Fruit fly (Drosophila melanogaster): ENCODE measurements around the gene CG4686.

Gene CG4686

DNA sequence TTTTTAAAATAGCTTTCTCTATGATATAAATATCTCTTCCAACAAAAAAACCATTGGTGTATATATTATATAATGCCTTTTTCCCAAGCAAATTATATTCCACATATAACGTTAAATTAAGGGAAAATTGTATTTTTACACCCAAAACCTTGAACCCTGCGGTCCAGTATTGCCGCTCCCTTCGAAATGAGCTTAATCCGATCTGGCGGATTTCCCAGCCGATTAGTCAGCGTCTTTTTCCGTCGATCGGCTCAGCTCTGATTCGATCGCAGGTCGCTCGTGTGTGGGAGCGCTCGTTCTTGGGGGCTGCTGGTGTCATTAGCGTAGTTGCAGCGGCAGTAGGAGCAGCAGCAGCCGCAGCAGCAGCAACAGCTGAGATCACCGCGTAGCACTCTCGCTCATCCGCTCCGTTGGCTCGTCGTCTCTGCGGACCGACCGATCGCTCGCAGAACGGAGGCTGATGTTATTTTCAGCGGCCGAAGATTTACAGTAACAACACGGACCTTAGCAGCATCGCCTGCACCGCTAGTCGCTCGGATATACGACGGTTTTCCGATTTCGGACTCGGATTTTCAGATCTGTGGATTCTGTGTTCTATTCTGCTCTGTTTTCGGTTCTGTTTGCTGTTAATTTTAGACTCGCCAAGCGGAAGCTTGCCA, 26.2 kb downstream of the CG4686 start, which contains the start of gene CG4733 (continued):
- TF ChIP-seq CG15479 (GFP tag; optimal IDR thresholded peaks at IDR 0.05): no peak
- no peak for TF ChIP-seq CG16863 (GFP tag; optimal IDR thresholded peaks at IDR 0.05)
- TF ChIP-seq CG12769 (tag; optimal IDR thresholded peaks at IDR 0.05): peak; percentile 79
- TF ChIP-seq slou (GFP tag; optimal IDR thresholded peaks at IDR 0.05): no peak
- TF ChIP-seq CG6813 (GFP tag; optimal IDR thresholded peaks at IDR 0.05): no peak
- TF ChIP-seq CG2129 (GFP tag; IDR thresholded peaks at IDR 0.05; ENCODE audit: partially characterized antibody): no peak
- TF ChIP-seq mirr (GFP tag; optimal IDR thresholded peaks at IDR 0.05): no peak
- TF ChIP-seq bigmax (GFP tag; optimal IDR thresholded peaks at IDR 0.05): no peak
- no peak for TF ChIP-seq ERR (GFP tag; optimal IDR thresholded peaks at IDR 0.05)
- TF ChIP-seq Eip74EF (GFP tag; optimal IDR thresholded peaks at IDR 0.05): no peak
- no peak for TF ChIP-seq chm (GFP tag; IDR thresholded peaks at IDR 0.05)
- no peak for TF ChIP-seq zf30C (GFP tag; optimal IDR thresholded peaks at IDR 0.05)
- no peak for TF ChIP-seq Sox102F (GFP tag; optimal IDR thresholded peaks at IDR 0.05)
- no peak for TF ChIP-seq tgo (GFP tag; IDR thresholded peaks at IDR 0.05)
- TF ChIP-seq CG15696 (tag; optimal IDR thresholded peaks at IDR 0.05): no peak
- no peak for TF ChIP-seq ind (GFP tag; optimal IDR thresholded peaks at IDR 0.05)
- no peak for TF ChIP-seq CG1647 (GFP tag; optimal IDR thresholded peaks at IDR 0.05)
- TF ChIP-seq HLH3B (GFP tag; IDR thresholded peaks at IDR 0.05): no peak
- TF ChIP-seq yki (optimal IDR thresholded peaks at IDR 0.05): no peak
- no peak for TF ChIP-seq kni (GFP tag; optimal IDR thresholded peaks at IDR 0.05)
- peak; percentile 45 for TF ChIP-seq HLHmδ (GFP tag; optimal IDR thresholded peaks at IDR 0.05)
- no peak for TF ChIP-seq CG12219 (GFP tag; optimal IDR thresholded peaks at IDR 0.05)
- TF ChIP-seq Nf-YB (GFP tag; optimal IDR thresholded peaks at IDR 0.05): peak; percentile 5
- no peak for TF ChIP-seq Spps (tag; optimal IDR thresholded peaks at IDR 0.05)
- TF ChIP-seq Drgx (GFP tag; IDR thresholded peaks at IDR 0.05): peak; percentile 49
- TF ChIP-seq CG17802 (tag; optimal IDR thresholded peaks at IDR 0.05): no peak
- TF ChIP-seq CG3065 (GFP tag; optimal IDR thresholded peaks at IDR 0.05): no peak
- no peak for TF ChIP-seq Opbp (GFP tag; IDR thresholded peaks at IDR 0.05; ENCODE audit: partially characterized antibody)
- no peak for TF ChIP-seq CG16815 (GFP tag; optimal IDR thresholded peaks at IDR 0.05)
- no peak for TF ChIP-seq luna (GFP tag; optimal IDR thresholded peaks at IDR 0.05)
- TF ChIP-seq lilli (GFP tag; optimal IDR thresholded peaks at IDR 0.05): no peak
- no peak for TF ChIP-seq CG2875 (GFP tag; optimal IDR thresholded peaks at IDR 0.05)
- TF ChIP-seq CG7928 (GFP tag; optimal IDR thresholded peaks at IDR 0.05): no peak
- TF ChIP-seq tio (GFP tag; optimal IDR thresholded peaks at IDR 0.05): no peak
- no peak for TF ChIP-seq eyg (GFP tag; optimal IDR thresholded peaks at IDR 0.05)
- TF ChIP-seq so (GFP tag; IDR thresholded peaks at IDR 0.05): peak; percentile 71; the same call in 1 of the 3 replicates
- peak; percentile 57 for TF ChIP-seq sens (GFP tag)
- no peak for TF ChIP-seq wdn (GFP tag; IDR thresholded peaks at IDR 0.05)
- no peak for TF ChIP-seq nerfin-1 (tag; optimal IDR thresholded peaks at IDR 0.05)
- TF ChIP-seq CG1024 (GFP tag; IDR thresholded peaks at IDR 0.05): no peak
- TF ChIP-seq Fer2 (tag; optimal IDR thresholded peaks at IDR 0.05): no peak
- no peak for TF ChIP-seq CG2202 (tag; optimal IDR thresholded peaks at IDR 0.05)
- no peak for TF ChIP-seq CG2889 (GFP tag; IDR thresholded peaks at IDR 0.05)
- no peak for TF ChIP-seq CG17829 (tag; optimal IDR thresholded peaks at IDR 0.05)
- no peak for TF ChIP-seq B-H1 (GFP tag; IDR thresholded peaks at IDR 0.05)
- TF ChIP-seq CG34422 (GFP tag; IDR thresholded peaks at IDR 0.05): no peak
- TF ChIP-seq pzg (GFP tag; optimal IDR thresholded peaks at IDR 0.05): no peak
- no peak for TF ChIP-seq exex (tag; optimal IDR thresholded peaks at IDR 0.05)
- no peak for TF ChIP-seq CG11560 (tag; IDR thresholded peaks at IDR 0.05)
- TF ChIP-seq Hmr (GFP tag; optimal IDR thresholded peaks at IDR 0.05): no peak
- TF ChIP-seq Antp (GFP tag; optimal IDR thresholded peaks at IDR 0.05): no peak

Measured in whole organism, embryonic.